Worm (Caenorhabditis elegans) whole organism, L4 larva: ENCODE measurements around the gene rsef-1.

Source experiments
- F49E8.2 ChIP-seq: sonication (generic microtip); optimal IDR thresholded peaks from 2 replicates; lab custom pipeline; 2016; ENCODE audit warnings: missing compliant biosample characterization, mild to moderate bottlenecking, missing genetic modification characterization, borderline replicate concordance
- R02D3.7 ChIP-seq: fragments of 150-350 bp; sonication (generic microtip); optimal IDR thresholded peaks from 3 replicates; lab custom pipeline; 2014; ENCODE audit warnings: missing biosample characterization, missing genetic modification characterization
- T26A8.4 ChIP-seq: fragments of 200-800 bp; sonication (Bioruptor generic); IDR thresholded peaks from 2 replicates; pipeline ENCODE4 v1.3.6; 2022; ENCODE audit warnings: missing genetic modification characterization, missing compliant biosample characterization
- Y48G9A.11 ChIP-seq: fragments of 200-800 bp; sonication (Bioruptor generic); IDR thresholded peaks from 2 replicates; pipeline ENCODE4 v1.3.6; 2022; ENCODE audit warnings: missing genetic modification reagents, missing genetic modification characterization, missing compliant biosample characterization
- Y75B8A.6 ChIP-seq: fragments of 200-800 bp; sonication (Bioruptor generic); IDR thresholded peaks from 2 replicates; pipeline ENCODE4 v1.3.6; 2022; ENCODE audit warnings: missing genetic modification reagents, missing genetic modification characterization, missing compliant biosample characterization
- ZK337.2 ChIP-seq: fragments of 200-800 bp; sonication (Bioruptor generic); IDR thresholded peaks from 2 replicates; pipeline ENCODE4 v1.3.6; 2022; ENCODE audit warnings: missing genetic modification reagents, missing genetic modification characterization, missing compliant biosample characterization
- aha-1 ChIP-seq: fragments of 150-350 bp; peaks from one replicate; lab custom pipeline; 2014; ENCODE audit warnings: missing biosample characterization, missing genetic modification characterization
- ama-1 ChIP-seq: fragments of 150-350 bp; optimal IDR thresholded peaks from 2 replicates; lab custom pipeline; 2014; ENCODE audit warnings: inconsistent platforms, mixed read lengths
- arid-1 ChIP-seq: fragments of 200-800 bp; sonication (Bioruptor generic); conservative IDR thresholded peaks from 2 replicates; pipeline ENCODE4 v1.3.6; 2022; ENCODE audit warnings: missing genetic modification reagents, missing genetic modification characterization, missing compliant biosample characterization
- ceh-20 ChIP-seq: fragments of 200-800 bp; sonication (Bioruptor generic); IDR thresholded peaks from 2 replicates; pipeline ENCODE4 v1.3.6; 2022; ENCODE audit warnings: missing genetic modification reagents, missing genetic modification characterization, missing compliant biosample characterization
- ceh-44 ChIP-seq: fragments of 200-800 bp; sonication (Bioruptor generic); IDR thresholded peaks from 2 replicates; pipeline ENCODE4 v1.3.6; 2022; ENCODE audit warnings: missing genetic modification reagents, missing genetic modification characterization, missing compliant biosample characterization
- ceh-62 ChIP-seq: sonication (generic microtip); optimal IDR thresholded peaks from 2 replicates; lab custom pipeline; 2017; ENCODE audit warnings: missing biosample characterization, missing genetic modification characterization
- ceh-82 ChIP-seq: sonication (generic microtip); optimal IDR thresholded peaks from 2 replicates; lab custom pipeline; 2017; ENCODE audit warnings: missing biosample characterization, missing genetic modification characterization
- cey-2 ChIP-seq: sonication (generic microtip); optimal IDR thresholded peaks from 3 replicates; lab custom pipeline; 2017; ENCODE audit warnings: missing genetic modification characterization, mild to moderate bottlenecking, missing compliant biosample characterization, antibody characterized with exemption, borderline replicate concordance; ENCODE audit not compliant: insufficient read depth
- daf-12 ChIP-seq: fragments of 150-350 bp; optimal IDR thresholded peaks from 2 replicates; lab custom pipeline; 2014; ENCODE audit warnings: missing biosample characterization, missing genetic modification reagents, missing genetic modification characterization
- dmd-6 ChIP-seq: fragments of 200-800 bp; sonication (Bioruptor generic); IDR thresholded peaks from 2 replicates; pipeline ENCODE4 v1.3.6; 2022; ENCODE audit warnings: missing genetic modification reagents, missing genetic modification characterization, missing compliant biosample characterization
- dmd-8 ChIP-seq: fragments of 200-800 bp; sonication (Bioruptor generic); IDR thresholded peaks from 2 replicates; pipeline ENCODE4 v1.3.6; 2022; ENCODE audit warnings: missing genetic modification characterization, missing compliant biosample characterization
- dpl-1 ChIP-seq: fragments of 150-350 bp; optimal IDR thresholded peaks from 2 replicates; lab custom pipeline; 2014; ENCODE audit warnings: missing biosample characterization, missing genetic modification reagents, missing genetic modification characterization
- duxl-1 ChIP-seq: sonication (generic microtip); optimal IDR thresholded peaks from 2 replicates; lab custom pipeline; 2016; ENCODE audit warnings: mild to moderate bottlenecking, missing genetic modification characterization, moderate library complexity, missing compliant biosample characterization; ENCODE audit not compliant: poor library complexity
- dve-1 ChIP-seq: sonication (generic microtip); optimal IDR thresholded peaks from 2 replicates; lab custom pipeline; 2017; ENCODE audit warnings: antibody characterized with exemption, mild to moderate bottlenecking, missing genetic modification characterization, missing compliant biosample characterization; ENCODE audit not compliant: insufficient read depth
- hif-1 ChIP-seq, 2 experiments: sonication (generic microtip); optimal IDR thresholded peaks; 2 replicates each; lab custom pipeline; 2016 to 2017; ENCODE audit warnings: missing compliant biosample characterization in 2 of 2, missing genetic modification characterization in 2 of 2, missing genetic modification reagents in 2 of 2, missing genotype in 2 of 2, mild to moderate bottlenecking in 1 of 2
- hmg-1.1 ChIP-seq: fragments of 200-800 bp; sonication (Bioruptor generic); IDR thresholded peaks from 2 replicates; pipeline ENCODE4 v1.3.6; 2022; ENCODE audit warnings: missing genetic modification reagents, missing genetic modification characterization, missing compliant biosample characterization
- lin-13 ChIP-seq: fragments of 150-350 bp; optimal IDR thresholded peaks from 2 replicates; lab custom pipeline; 2014; ENCODE audit warnings: missing biosample characterization, missing genetic modification reagents, missing genetic modification characterization
- lin-15B ChIP-seq: fragments of 150-350 bp; sonication (generic microtip); optimal IDR thresholded peaks from 3 replicates; lab custom pipeline; 2014; ENCODE audit warnings: missing biosample characterization, missing genetic modification characterization
- lin-38 ChIP-seq: fragments of 200-800 bp; sonication (Bioruptor generic); IDR thresholded peaks from 2 replicates; pipeline ENCODE4 v1.3.6; 2022; ENCODE audit warnings: missing genetic modification reagents, missing genetic modification characterization, missing compliant biosample characterization
- lir-3 ChIP-seq: sonication (generic microtip); optimal IDR thresholded peaks from 2 replicates; lab custom pipeline; 2016; ENCODE audit warnings: mild to moderate bottlenecking, missing genetic modification characterization, missing compliant biosample characterization
- lsy-2 ChIP-seq, 2 experiments: fragments of 150-350 bp in 1 of 2; sonication (generic microtip) in 1 of 2; optimal IDR thresholded peaks; 2 replicates each; lab custom pipeline; 2014 to 2017; ENCODE audit warnings: missing biosample characterization in 2 of 2, missing genetic modification characterization in 2 of 2
- mep-1 ChIP-seq: fragments of 150-350 bp; sonication (generic microtip); optimal IDR thresholded peaks from 3 replicates; lab custom pipeline; 2014; ENCODE audit warnings: missing biosample characterization, missing genetic modification characterization
- mes-2 ChIP-seq: sonication (generic microtip); optimal IDR thresholded peaks from 2 replicates; lab custom pipeline; 2016; ENCODE audit warnings: missing genotype, mild to moderate bottlenecking, missing genetic modification characterization, missing compliant biosample characterization; ENCODE audit not compliant: poor library complexity, severe bottlenecking
- mxl-2 ChIP-seq: fragments of 200-800 bp; sonication (Bioruptor generic); conservative IDR thresholded peaks from 2 replicates; pipeline ENCODE4 v1.3.6; 2022; ENCODE audit warnings: missing genetic modification reagents, missing genetic modification characterization, missing compliant biosample characterization
- nhr-102 ChIP-seq: sonication (generic microtip); optimal IDR thresholded peaks from 2 replicates; lab custom pipeline; 2016; ENCODE audit warnings: mild to moderate bottlenecking, missing genetic modification characterization, moderate library complexity, missing compliant biosample characterization
- nhr-111 ChIP-seq: fragments of 200-800 bp; sonication (Bioruptor generic); optimal IDR thresholded peaks from 2 replicates; lab custom pipeline; 2018; ENCODE audit warnings: mild to moderate bottlenecking, missing genetic modification characterization, missing compliant biosample characterization
- nhr-25 ChIP-seq: sonication (generic microtip); optimal IDR thresholded peaks from 2 replicates; lab custom pipeline; 2017; ENCODE audit warnings: missing genetic modification characterization, mild to moderate bottlenecking, missing compliant biosample characterization, antibody characterized with exemption, moderate library complexity, borderline replicate concordance; ENCODE audit not compliant: insufficient read depth
- nhr-41 ChIP-seq: fragments of 200-800 bp; sonication (Bioruptor generic); IDR thresholded peaks from 2 replicates; pipeline ENCODE4 v1.3.6; 2022; ENCODE audit warnings: missing genetic modification reagents, missing genetic modification characterization, missing compliant biosample characterization
- nhr-48 ChIP-seq: sonication (generic microtip); optimal IDR thresholded peaks from 2 replicates; lab custom pipeline; 2016; ENCODE audit warnings: mild to moderate bottlenecking, missing genetic modification characterization, missing compliant biosample characterization
- nhr-6 ChIP-seq: fragments of 150-350 bp; optimal IDR thresholded peaks from 2 replicates; lab custom pipeline; 2014; ENCODE audit warnings: missing biosample characterization, missing genetic modification characterization
- pha-4 ChIP-seq, 2 experiments: fragments of 150-350 bp in 1 of 2; fragments of 200-800 bp in 1 of 2; sonication (Bioruptor generic) in 1 of 2; IDR thresholded peaks in 1 of 2; optimal IDR thresholded peaks in 1 of 2; 2 replicates each; pipeline versions ENCODE4 v1.3.6 to Lab custom; 2014 to 2022; ENCODE audit warnings: missing genetic modification characterization in 2 of 2, missing genetic modification reagents in 2 of 2, missing biosample characterization in 1 of 2, missing compliant biosample characterization in 1 of 2
- pqm-1 ChIP-seq: sonication (generic microtip); optimal IDR thresholded peaks from 2 replicates; lab custom pipeline; 2017; ENCODE audit warnings: missing biosample characterization, missing genetic modification characterization
- set-16 ChIP-seq: fragments of 200-800 bp; sonication (Bioruptor generic); IDR thresholded peaks from 2 replicates; pipeline ENCODE4 v1.3.6; 2022; ENCODE audit warnings: missing genetic modification reagents, missing genetic modification characterization, missing compliant biosample characterization
- snpc-1.2 ChIP-seq: fragments of 200-800 bp; sonication (Bioruptor generic); IDR thresholded peaks from 2 replicates; pipeline ENCODE4 v1.3.6; 2022; ENCODE audit warnings: missing genetic modification reagents, missing genetic modification characterization, missing compliant biosample characterization
- spr-3 ChIP-seq: fragments of 200-800 bp; sonication (Bioruptor generic); optimal IDR thresholded peaks from 2 replicates; lab custom pipeline; 2018; ENCODE audit warnings: mild to moderate bottlenecking, missing genetic modification characterization, missing compliant biosample characterization
- tag-97 ChIP-seq: fragments of 200-800 bp; sonication (Bioruptor generic); IDR thresholded peaks from 2 replicates; pipeline ENCODE4 v1.3.6; 2022; ENCODE audit warnings: missing genetic modification characterization, missing compliant biosample characterization
- unc-130 ChIP-seq: sonication (generic microtip); optimal IDR thresholded peaks from 2 replicates; lab custom pipeline; 2016; ENCODE audit warnings: missing genetic modification reagents, missing genetic modification characterization, missing compliant biosample characterization
- unc-62 ChIP-seq, 3 experiments: fragments of 150-350 bp in 1 of 3; sonication (generic microtip); optimal IDR thresholded peaks in 2 of 3; peaks in 1 of 3; 1 replicate in 1 of 3; 2 replicates in 2 of 3; lab custom pipeline; 2014 to 2017; ENCODE audit warnings: missing biosample characterization in 3 of 3, missing genetic modification characterization in 3 of 3, missing genetic modification reagents in 3 of 3, missing genotype in 1 of 3
- zag-1 ChIP-seq: fragments of 150-350 bp; optimal IDR thresholded peaks from 2 replicates; lab custom pipeline; 2014; ENCODE audit warnings: missing biosample characterization, missing genetic modification characterization
- zfp-3 ChIP-seq: fragments of 200-800 bp; sonication (Bioruptor generic); conservative IDR thresholded peaks from 2 replicates; pipeline ENCODE4 v1.3.6; 2022; ENCODE audit warnings: missing genetic modification reagents, missing genetic modification characterization, missing compliant biosample characterization
- zip-11 ChIP-seq: fragments of 200-800 bp; sonication (Bioruptor generic); IDR thresholded peaks from 2 replicates; pipeline ENCODE4 v1.3.6; 2022; ENCODE audit warnings: missing genetic modification characterization, missing compliant biosample characterization
- zip-2 ChIP-seq: fragments of 150-350 bp; optimal IDR thresholded peaks from 2 replicates; lab custom pipeline; 2014; ENCODE audit warnings: missing biosample characterization, missing genetic modification characterization
- ztf-11 ChIP-seq: fragments of 150-350 bp; optimal IDR thresholded peaks from 2 replicates; lab custom pipeline; 2014; ENCODE audit warnings: missing biosample characterization, missing genetic modification characterization
- ztf-7 ChIP-seq: fragments of 150-350 bp; optimal IDR thresholded peaks from 2 replicates; lab custom pipeline; 2014; ENCODE audit warnings: missing biosample characterization, missing genetic modification characterization

Gene rsef-1

ce11 chrX:3092460-3092859 lies 33.3 kb upstream of the rsef-1 start (continued):
- TF ChIP-seq pha-4 (GFP tag; IDR thresholded peaks at IDR 0.05; lab: Robert Waterston, UW) (no peak), pha-4 (tag; optimal IDR thresholded peaks at IDR 0.05; lab: Kevin White, UChicago) (no peak), dmd-6 (no peak), nhr-25 (tag; lab: Kevin White, UChicago) (no peak), nhr-6 (no peak), dpl-1 (GFP tag; lab: Kevin White, UChicago) (no peak), nhr-48 (no peak), ceh-44 (no peak), ZK337.2 (GFP tag; lab: Robert Waterston, UW) (no peak), lin-15B (tag; lab: Kevin White, UChicago) (no peak), mep-1 (tag; lab: Kevin White, UChicago) (no peak), daf-12 (tag; lab: Kevin White, UChicago) (no peak), dve-1 (no peak), zip-11 (GFP tag; lab: Robert Waterston, UW) (no peak), ama-1 (lab: Kevin White, UChicago) (peak; percentile 83), ceh-20 (GFP tag; lab: Robert Waterston, UW) (no peak), F49E8.2 (tag; lab: Kevin White, UChicago) (no peak), dmd-8 (GFP tag; lab: Robert Waterston, UW) (peak; percentile 68; the same call in 1 of the 2 replicates), unc-62 (GFP tag; optimal IDR thresholded peaks at IDR 0.05 in 1 of 2; lab: Kevin White, UChicago) (no peak), unc-62 (tag; optimal IDR thresholded peaks at IDR 0.05; lab: Kevin White, UChicago) (no peak), T26A8.4 (0 out of 2 replicates have a peak, but pooled peaks have one; percentile 21), aha-1 (tag; lab: Kevin White, UChicago) (peak; percentile 71), lir-3 (tag; lab: Kevin White, UChicago) (no peak), set-16 (GFP tag; lab: Robert Waterston, UW) (peak; percentile 32; the same call in 1 of the 2 replicates), lsy-2 (tag; optimal IDR thresholded peaks at IDR 0.05; lab: Kevin White, UChicago) (peak in 1 of 2 experiments; percentile 15), zag-1 (no peak), cey-2 (no peak), Y48G9A.11 (no peak), zip-2 (tag; lab: Kevin White, UChicago) (no peak), nhr-41 (GFP tag; lab: Robert Waterston, UW) (no peak), ceh-62 (tag; lab: Kevin White, UChicago) (no peak), zfp-3 (GFP tag; lab: Robert Waterston, UW) (no peak), arid-1 (GFP tag; lab: Robert Waterston, UW) (no peak), nhr-102 (tag; lab: Kevin White, UChicago) (no peak), snpc-1.2 (GFP tag; lab: Robert Waterston, UW) (no peak), R02D3.7 (tag; lab: Kevin White, UChicago) (no peak), lin-13 (GFP tag; lab: Kevin White, UChicago) (no peak), hif-1 (tag; optimal IDR thresholded peaks at IDR 0.05; lab: Kevin White, UChicago) (no peak), ztf-11 (no peak), duxl-1 (tag; lab: Kevin White, UChicago) (no peak), tag-97 (GFP tag; lab: Robert Waterston, UW) (no peak), mxl-2 (GFP tag; lab: Robert Waterston, UW) (no peak), pqm-1 (tag; lab: Kevin White, UChicago) (no peak), nhr-111 (GFP tag; lab: Kevin White, UChicago) (no peak), spr-3 (GFP tag; lab: Kevin White, UChicago) (no peak), ceh-82 (tag; lab: Kevin White, UChicago) (no peak), mes-2 (no peak), lin-38 (GFP tag; lab: Robert Waterston, UW) (no peak), unc-130 (no peak), ztf-7 (no peak), hmg-1.1 (GFP tag; lab: Robert Waterston, UW) (peak; percentile 42; the same call in 1 of the 2 replicates), Y75B8A.6 (GFP tag; lab: Robert Waterston, UW) (no peak)
